Fruit fly (Drosophila melanogaster) whole organism, pupa: ENCODE data around the gene CG6126.

Source experiments
- CG14655 ChIP-seq: fragments of 200-800 bp; sonication (Bioruptor generic); optimal IDR thresholded peaks from 3 replicates; lab custom pipeline; 2017; ENCODE audit warnings: mild to moderate bottlenecking, missing biosample characterization, missing genetic modification reagents, missing genetic modification characterization
- CG17806 ChIP-seq: fragments of 200-800 bp; sonication (Bioruptor generic); optimal IDR thresholded peaks from 2 replicates; lab custom pipeline; 2018; ENCODE audit warnings: missing biosample characterization, mild to moderate bottlenecking, missing genetic modification characterization, moderate library complexity
- CG32121 ChIP-seq: fragments of 200-800 bp; sonication (Bioruptor generic); IDR thresholded peaks from 2 replicates; pipeline ENCODE4 v1.3.6; 2022; ENCODE audit warnings: missing biosample characterization, missing genetic modification characterization
- CG8301 ChIP-seq: fragments of 200-800 bp; sonication (Bioruptor generic); optimal IDR thresholded peaks from 2 replicates; lab custom pipeline; 2018; ENCODE audit warnings: missing biosample characterization, mild to moderate bottlenecking, missing genetic modification characterization
- Ets98B ChIP-seq: fragments of 200-800 bp; sonication (Bioruptor generic); IDR thresholded peaks from 2 replicates; pipeline ENCODE4 v1.3.6; 2022; ENCODE audit warnings: missing biosample characterization, missing genetic modification characterization
- fd96Ca ChIP-seq: fragments of 200-800 bp; sonication (Bioruptor generic); IDR thresholded peaks from 3 replicates; pipeline ENCODE4 v1.3.6; 2022; ENCODE audit warnings: missing biosample characterization, missing genetic modification characterization
- rn ChIP-seq: fragments of 200-800 bp; sonication (Bioruptor generic); IDR thresholded peaks from 2 replicates; pipeline ENCODE4 v1.3.6; 2022; ENCODE audit warnings: missing biosample characterization, missing genetic modification characterization

DNA sequence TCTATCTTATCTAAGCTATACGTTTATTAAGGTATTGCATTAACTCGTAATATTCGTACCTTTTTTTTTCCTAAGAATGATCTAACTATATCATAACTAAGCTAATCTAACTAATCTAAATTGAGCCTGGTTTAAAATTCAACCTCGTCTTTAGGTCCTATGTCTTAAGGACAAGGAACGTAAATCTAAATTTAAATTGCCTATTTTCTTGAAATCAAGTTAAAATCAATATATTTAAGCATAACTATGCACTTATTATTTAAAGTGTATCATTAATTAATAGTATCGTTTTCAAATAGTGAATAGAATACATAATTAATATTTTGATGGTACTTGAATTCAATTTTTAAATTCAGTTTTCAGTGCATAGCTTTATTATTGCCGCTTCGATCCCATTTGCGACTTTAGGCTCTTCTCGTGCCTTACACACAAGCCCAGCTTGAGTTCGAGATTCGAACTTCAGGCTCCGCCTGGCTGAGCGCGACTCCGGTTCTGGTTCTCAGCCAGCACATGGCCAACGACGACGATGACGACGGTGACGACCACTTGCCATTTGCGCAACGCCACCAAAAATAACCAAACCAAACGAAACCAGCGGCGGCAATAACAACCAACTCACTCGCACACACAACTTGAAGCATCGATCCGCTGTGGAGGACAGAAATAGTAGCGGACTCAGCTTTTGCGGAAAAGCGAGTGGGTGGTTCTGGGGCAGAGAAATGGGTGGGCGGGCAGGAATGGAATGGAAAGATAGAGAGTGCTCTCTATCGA lies 8.1 kb upstream of the CG6126 start:
- TF ChIP-seq CG32121 (GFP tag; lab: Robert Waterston, UW) (peak; percentile 29; the same call in 1 of the 2 replicates), fd96Ca (GFP tag; lab: Robert Waterston, UW) (0 out of 3 replicates have a peak, but pooled peaks have one; percentile 43), CG8301 (peak; percentile 54), CG17806 (tag; lab: Kevin White, UChicago) (peak; percentile 52), CG14655 (GFP tag; lab: Kevin White, UChicago) (peak; percentile 75), rn (0 out of 2 replicates have a peak, but pooled peaks have one; percentile 34), Ets98B (GFP tag; lab: Robert Waterston, UW) (0 out of 2 replicates have a peak, but pooled peaks have one; percentile 12)
